Worm (Caenorhabditis elegans): Measurements from ENCODE around the gene lgc-14.

The lgc-14 gene

ce11 chrX:12093992-12094391 lies 17.3 kb upstream of the lgc-14 start:
- TF ChIP-seq flt-1 (GFP tag; IDR thresholded peaks at IDR 0.05): no peak
- no peak for TF ChIP-seq ztf-23 (GFP tag; IDR thresholded peaks at IDR 0.05)
- TF ChIP-seq ztf-29 (GFP tag; IDR thresholded peaks at IDR 0.05): no peak
- no peak for TF ChIP-seq ref-1 (GFP tag; conservative IDR thresholded peaks at IDR 0.05)
- TF ChIP-seq med-1 (GFP tag; optimal IDR thresholded peaks at IDR 0.05; ENCODE audit: insufficient read depth): no peak
- TF ChIP-seq tab-1 (GFP tag; IDR thresholded peaks at IDR 0.05): no peak
- TF ChIP-seq klf-2 (GFP tag; conservative IDR thresholded peaks at IDR 0.05): no peak
- no peak for TF ChIP-seq T22C8.4 (GFP tag; IDR thresholded peaks at IDR 0.05)
- no peak for TF ChIP-seq cog-1 (tag; optimal IDR thresholded peaks at IDR 0.05)

- TF ChIP-seq ztf-29 (GFP tag; IDR thresholded peaks at IDR 0.05): no peak
- TF ChIP-seq ztf-23 (GFP tag; IDR thresholded peaks at IDR 0.05): no peak
- no peak for TF ChIP-seq flt-1 (GFP tag; IDR thresholded peaks at IDR 0.05)
- no peak for TF ChIP-seq tab-1 (GFP tag; IDR thresholded peaks at IDR 0.05)
- no peak for TF ChIP-seq med-1 (GFP tag; optimal IDR thresholded peaks at IDR 0.05; ENCODE audit: insufficient read depth)
- no peak for TF ChIP-seq cog-1 (tag; optimal IDR thresholded peaks at IDR 0.05)
- no peak for TF ChIP-seq T22C8.4 (GFP tag; IDR thresholded peaks at IDR 0.05)
- no peak for TF ChIP-seq klf-2 (GFP tag; conservative IDR thresholded peaks at IDR 0.05)
- TF ChIP-seq ref-1 (GFP tag; conservative IDR thresholded peaks at IDR 0.05): no peak
Measured at ce11 chrX:12095200-12095599, 16.1 kb upstream of the lgc-14 start.

- TF ChIP-seq ztf-23 (GFP tag; IDR thresholded peaks at IDR 0.05): no peak
- no peak for TF ChIP-seq tab-1 (GFP tag; IDR thresholded peaks at IDR 0.05)
- no peak for TF ChIP-seq klf-2 (GFP tag; conservative IDR thresholded peaks at IDR 0.05)
Measured at ce11 chrX:12097995-12098394, 13.3 kb upstream of the lgc-14 start.

ce11 chrX:12103712-12104111 lies 7.6 kb upstream of the lgc-14 start, which contains the start of gene W03G11.3:
TSS of gene W03G11.3 (minus strand) at chrX:12103812.
- TF ChIP-seq cog-1 (tag; optimal IDR thresholded peaks at IDR 0.05) (no peak), T22C8.4 (GFP tag; IDR thresholded peaks at IDR 0.05) (no peak), ztf-29 (GFP tag; IDR thresholded peaks at IDR 0.05) (no peak), flt-1 (GFP tag; IDR thresholded peaks at IDR 0.05) (no peak), ztf-23 (GFP tag; IDR thresholded peaks at IDR 0.05) (no peak), klf-2 (GFP tag; conservative IDR thresholded peaks at IDR 0.05) (no peak), ref-1 (GFP tag; conservative IDR thresholded peaks at IDR 0.05) (no peak), med-1 (GFP tag; optimal IDR thresholded peaks at IDR 0.05; ENCODE audit: insufficient read depth) (no peak)

- TF ChIP-seq med-1 (GFP tag; optimal IDR thresholded peaks at IDR 0.05; ENCODE audit: insufficient read depth) (no peak), T22C8.4 (GFP tag; IDR thresholded peaks at IDR 0.05) (no peak), cog-1 (tag; optimal IDR thresholded peaks at IDR 0.05) (no peak), ref-1 (GFP tag; conservative IDR thresholded peaks at IDR 0.05) (no peak), ztf-23 (GFP tag; IDR thresholded peaks at IDR 0.05) (no peak), tab-1 (GFP tag; IDR thresholded peaks at IDR 0.05) (no peak), ztf-29 (GFP tag; IDR thresholded peaks at IDR 0.05) (no peak), flt-1 (GFP tag; IDR thresholded peaks at IDR 0.05) (no peak), klf-2 (GFP tag; conservative IDR thresholded peaks at IDR 0.05) (no peak)
Measured at ce11 chrX:12104630-12105029, 6.7 kb upstream of the lgc-14 start, which contains the start of gene col-181. TSS of gene col-181 (plus strand) at chrX:12104930.

ce11 chrX:12105458-12105857 lies 5.9 kb upstream of the lgc-14 start:
- TF ChIP-seq med-1 (GFP tag; optimal IDR thresholded peaks at IDR 0.05; ENCODE audit: insufficient read depth) (no peak), ref-1 (GFP tag; conservative IDR thresholded peaks at IDR 0.05) (no peak), T22C8.4 (GFP tag; IDR thresholded peaks at IDR 0.05) (no peak), flt-1 (GFP tag; IDR thresholded peaks at IDR 0.05) (no peak), ztf-29 (GFP tag; IDR thresholded peaks at IDR 0.05) (no peak), tab-1 (GFP tag; IDR thresholded peaks at IDR 0.05) (no peak), klf-2 (GFP tag; conservative IDR thresholded peaks at IDR 0.05) (no peak), cog-1 (tag; optimal IDR thresholded peaks at IDR 0.05) (no peak), ztf-23 (GFP tag; IDR thresholded peaks at IDR 0.05) (no peak)

- TF ChIP-seq flt-1 (GFP tag; IDR thresholded peaks at IDR 0.05) (peak; percentile 99), T22C8.4 (GFP tag; IDR thresholded peaks at IDR 0.05) (peak; percentile 97), ref-1 (GFP tag; conservative IDR thresholded peaks at IDR 0.05) (peak; percentile 96), ztf-23 (GFP tag; IDR thresholded peaks at IDR 0.05) (peak; percentile 98), klf-2 (GFP tag; conservative IDR thresholded peaks at IDR 0.05) (peak; percentile 98), med-1 (GFP tag; optimal IDR thresholded peaks at IDR 0.05; ENCODE audit: insufficient read depth) (peak; percentile 90), ztf-29 (GFP tag; IDR thresholded peaks at IDR 0.05) (peak; percentile 98), tab-1 (GFP tag; IDR thresholded peaks at IDR 0.05) (no peak; the same call in 1 of the 2 replicates), cog-1 (tag; optimal IDR thresholded peaks at IDR 0.05) (peak; percentile 95)
Measured at ce11 chrX:12106004-12106403, 5.3 kb upstream of the lgc-14 start.

ce11 chrX:12108517-12109216 lies 2.6 kb upstream of the lgc-14 start, which contains the start of the genes W03G11.2 and lgc-13:
TSS of gene W03G11.2 (minus strand) at chrX:12108617.
TSS of gene lgc-13 (plus strand) at chrX:12109166.
- no peak for TF ChIP-seq ztf-29 (GFP tag; IDR thresholded peaks at IDR 0.05)
- TF ChIP-seq tab-1 (GFP tag; IDR thresholded peaks at IDR 0.05): no peak
- TF ChIP-seq flt-1 (GFP tag; IDR thresholded peaks at IDR 0.05): no peak
- no peak for TF ChIP-seq ref-1 (GFP tag; conservative IDR thresholded peaks at IDR 0.05)
- no peak for TF ChIP-seq cog-1 (tag; optimal IDR thresholded peaks at IDR 0.05)
- no peak for TF ChIP-seq T22C8.4 (GFP tag; IDR thresholded peaks at IDR 0.05)
- no peak for TF ChIP-seq ztf-23 (GFP tag; IDR thresholded peaks at IDR 0.05)
- no peak for TF ChIP-seq klf-2 (GFP tag; conservative IDR thresholded peaks at IDR 0.05)
- no peak for TF ChIP-seq med-1 (GFP tag; optimal IDR thresholded peaks at IDR 0.05; ENCODE audit: insufficient read depth)

ce11 chrX:12114024-12114423 lies 2.7 kb downstream of the lgc-14 start, which contains the start of gene lgc-15:
TSS of gene lgc-15 (plus strand) at chrX:12114324.
- TF ChIP-seq cog-1 (tag; optimal IDR thresholded peaks at IDR 0.05) (no peak), T22C8.4 (GFP tag; IDR thresholded peaks at IDR 0.05) (no peak), med-1 (GFP tag; optimal IDR thresholded peaks at IDR 0.05; ENCODE audit: insufficient read depth) (no peak), klf-2 (GFP tag; conservative IDR thresholded peaks at IDR 0.05) (no peak), tab-1 (GFP tag; IDR thresholded peaks at IDR 0.05) (no peak), flt-1 (GFP tag; IDR thresholded peaks at IDR 0.05) (no peak), ref-1 (GFP tag; conservative IDR thresholded peaks at IDR 0.05) (no peak), ztf-23 (GFP tag; IDR thresholded peaks at IDR 0.05) (no peak), ztf-29 (GFP tag; IDR thresholded peaks at IDR 0.05) (no peak)
